Worm (Caenorhabditis elegans) whole organism, young adult: Measurements from ENCODE around the gene letm-1.
A peak's percentile ranks its signal among the peaks of the same experiment; 100 is the strongest.

Experiments used
- B0336.3 ChIP-seq: fragments of 200-800 bp; sonication (Bioruptor generic); IDR thresholded peaks from 2 replicates; pipeline ENCODE4 v1.3.6; 2022; ENCODE audit warnings: missing genetic modification characterization, missing compliant biosample characterization
- D2030.7 ChIP-seq: fragments of 200-800 bp; sonication (Bioruptor generic); IDR thresholded peaks from 2 replicates; pipeline ENCODE4 v1.3.6; 2022; ENCODE audit warnings: missing genetic modification reagents, missing genetic modification characterization, missing compliant biosample characterization
- F22D6.2 ChIP-seq: sonication (generic microtip); optimal IDR thresholded peaks from 2 replicates; lab custom pipeline; 2016; ENCODE audit warnings: mild to moderate bottlenecking, missing genetic modification characterization, missing compliant biosample characterization
- F33H1.4 ChIP-seq: fragments of 200-800 bp; sonication (Bioruptor generic); IDR thresholded peaks from 2 replicates; pipeline ENCODE4 v1.3.6; 2022; ENCODE audit warnings: missing genetic modification reagents, missing genetic modification characterization, missing compliant biosample characterization
- F55B11.4 ChIP-seq: sonication (generic microtip); optimal IDR thresholded peaks from 2 replicates; lab custom pipeline; 2016; ENCODE audit warnings: missing compliant biosample characterization, missing genetic modification characterization, borderline replicate concordance; ENCODE audit not compliant: insufficient read depth
- F57C9.4 ChIP-seq: sonication (generic microtip); optimal IDR thresholded peaks from 2 replicates; lab custom pipeline; 2017; ENCODE audit warnings: mild to moderate bottlenecking, missing genetic modification characterization, missing compliant biosample characterization
- K12H6.12 ChIP-seq: fragments of 200-800 bp; sonication (Bioruptor generic); optimal IDR thresholded peaks from 2 replicates; lab custom pipeline; 2018; ENCODE audit warnings: mild to moderate bottlenecking, missing genetic modification characterization, missing compliant biosample characterization
- Y53G8AR.9 ChIP-seq: fragments of 200-800 bp; sonication (Bioruptor generic); conservative IDR thresholded peaks from 2 replicates; pipeline ENCODE4 v1.3.6; 2022; ENCODE audit warnings: missing genetic modification reagents, missing genetic modification characterization, missing compliant biosample characterization
- Y79H2A.3 ChIP-seq: fragments of 200-800 bp; sonication (Bioruptor generic); conservative IDR thresholded peaks from 2 replicates; pipeline ENCODE4 v1.3.6; 2022; ENCODE audit warnings: missing genetic modification reagents, missing genetic modification characterization, missing compliant biosample characterization
- Y95B8A.8 ChIP-seq: fragments of 200-800 bp; sonication (Bioruptor generic); IDR thresholded peaks from 2 replicates; pipeline ENCODE4 v1.3.6; 2022; ENCODE audit warnings: missing genetic modification reagents, missing genetic modification characterization, missing compliant biosample characterization
- aptf-2 ChIP-seq: fragments of 200-800 bp; sonication (Bioruptor generic); conservative IDR thresholded peaks from 2 replicates; pipeline ENCODE4 v1.3.6; 2022; ENCODE audit warnings: missing genetic modification reagents, missing genetic modification characterization, missing compliant biosample characterization
- atf-7 ChIP-seq: sonication (generic microtip); optimal IDR thresholded peaks from 2 replicates; lab custom pipeline; 2017; ENCODE audit warnings: mild to moderate bottlenecking, missing genetic modification characterization, missing compliant biosample characterization
- athp-1 ChIP-seq: sonication (generic microtip); optimal IDR thresholded peaks from 2 replicates; lab custom pipeline; 2017; ENCODE audit warnings: mild to moderate bottlenecking, missing genetic modification characterization, missing compliant biosample characterization
- ccch-3 ChIP-seq: fragments of 200-800 bp; sonication (Bioruptor generic); optimal IDR thresholded peaks from 2 replicates; lab custom pipeline; 2018; ENCODE audit warnings: mild to moderate bottlenecking, missing genetic modification characterization, missing compliant biosample characterization
- cebp-2 ChIP-seq: fragments of 200-800 bp; sonication (Bioruptor generic); IDR thresholded peaks from 2 replicates; pipeline ENCODE4 v1.3.6; 2022; ENCODE audit warnings: missing genetic modification characterization, missing compliant biosample characterization
- ceh-27 ChIP-seq: fragments of 200-800 bp; sonication (Bioruptor generic); optimal IDR thresholded peaks from 2 replicates; lab custom pipeline; 2018; ENCODE audit warnings: mild to moderate bottlenecking, missing genetic modification characterization, moderate library complexity, missing compliant biosample characterization
- ceh-40 ChIP-seq: fragments of 200-800 bp; sonication (Bioruptor generic); IDR thresholded peaks from 2 replicates; pipeline ENCODE4 v1.3.6; 2022; ENCODE audit warnings: missing genetic modification characterization, missing compliant biosample characterization
- ceh-58 ChIP-seq: fragments of 200-800 bp; sonication (Bioruptor generic); IDR thresholded peaks from 2 replicates; pipeline ENCODE4 v1.3.6; 2022; ENCODE audit warnings: missing genetic modification characterization, missing compliant biosample characterization
- ceh-79 ChIP-seq: sonication (generic microtip); optimal IDR thresholded peaks from 2 replicates; lab custom pipeline; 2017; ENCODE audit warnings: mild to moderate bottlenecking, missing genetic modification characterization, missing compliant biosample characterization
- die-1 ChIP-seq: sonication (generic microtip); optimal IDR thresholded peaks from 2 replicates; lab custom pipeline; 2016; ENCODE audit warnings: missing genotype, mild to moderate bottlenecking, missing genetic modification characterization, missing compliant biosample characterization
- dox-1 ChIP-seq: fragments of 200-800 bp; sonication (Bioruptor generic); IDR thresholded peaks from 2 replicates; pipeline ENCODE4 v1.3.6; 2022; ENCODE audit warnings: missing genetic modification reagents, missing genetic modification characterization, missing compliant biosample characterization
- gei-17 ChIP-seq: fragments of 200-800 bp; sonication (Bioruptor generic); optimal IDR thresholded peaks from 2 replicates; lab custom pipeline; 2018; ENCODE audit warnings: mild to moderate bottlenecking, missing genetic modification characterization, missing compliant biosample characterization
- hlh-26 ChIP-seq: fragments of 200-800 bp; sonication (Bioruptor generic); conservative IDR thresholded peaks from 2 replicates; pipeline ENCODE4 v1.3.6; 2022; ENCODE audit warnings: missing genetic modification reagents, missing genetic modification characterization, missing compliant biosample characterization
- hmg-1.2 ChIP-seq: fragments of 200-800 bp; sonication (Bioruptor generic); IDR thresholded peaks from 2 replicates; pipeline ENCODE4 v1.3.6; 2022; ENCODE audit warnings: missing genetic modification reagents, missing genetic modification characterization, missing compliant biosample characterization
- hrde-1 ChIP-seq: sonication (generic microtip); optimal IDR thresholded peaks from 2 replicates; lab custom pipeline; 2016; ENCODE audit warnings: missing genetic modification characterization, mild to moderate bottlenecking, missing compliant biosample characterization, moderate library complexity, missing genotype, missing genetic modification reagents, borderline replicate concordance
- hsf-1 ChIP-seq: fragments of 200-800 bp; sonication (Bioruptor generic); IDR thresholded peaks from 2 replicates; pipeline ENCODE4 v1.3.6; 2022; ENCODE audit warnings: missing genetic modification reagents, missing genetic modification characterization, missing compliant biosample characterization
- lag-1 ChIP-seq: fragments of 200-800 bp; sonication (Bioruptor generic); IDR thresholded peaks from 2 replicates; pipeline ENCODE4 v1.3.6; 2022; ENCODE audit warnings: missing genetic modification reagents, missing genetic modification characterization, missing compliant biosample characterization
- let-607 ChIP-seq, 2 experiments: fragments of 200-800 bp in 1 of 2; sonication (Bioruptor generic) in 1 of 2; sonication (generic microtip) in 1 of 2; optimal IDR thresholded peaks; 2 replicates each; lab custom pipeline; 2016 to 2018; ENCODE audit warnings: mild to moderate bottlenecking in 2 of 2, missing compliant biosample characterization in 2 of 2, missing genetic modification characterization in 2 of 2, moderate library complexity in 2 of 2, missing genotype in 1 of 2
- lin-35 ChIP-seq, 3 experiments: fragments of 150-350 bp in 2 of 3; sonication (generic microtip) in 1 of 3; optimal IDR thresholded peaks; 2 replicates each; lab custom pipeline; 2014 to 2018; ENCODE audit warnings: missing biosample characterization in 3 of 3, missing genetic modification characterization in 3 of 3, missing genetic modification reagents in 3 of 3
- lin-54 ChIP-seq: fragments of 200-800 bp; sonication (Bioruptor generic); optimal IDR thresholded peaks from 2 replicates; lab custom pipeline; 2018; ENCODE audit warnings: mild to moderate bottlenecking, missing genetic modification characterization, missing compliant biosample characterization
- lsl-1 ChIP-seq: fragments of 200-800 bp; sonication (Bioruptor generic); optimal IDR thresholded peaks from 2 replicates; lab custom pipeline; 2018; ENCODE audit warnings: mild to moderate bottlenecking, missing genetic modification characterization, moderate library complexity, missing compliant biosample characterization
- madf-10 ChIP-seq: sonication (generic microtip); optimal IDR thresholded peaks from 2 replicates; lab custom pipeline; 2016; ENCODE audit warnings: mild to moderate bottlenecking, missing genetic modification characterization, missing compliant biosample characterization
- madf-3 ChIP-seq: fragments of 200-800 bp; sonication (Bioruptor generic); IDR thresholded peaks from 2 replicates; pipeline ENCODE4 v1.3.6; 2022; ENCODE audit warnings: missing genetic modification reagents, missing genetic modification characterization, missing compliant biosample characterization
- madf-6 ChIP-seq: fragments of 200-800 bp; sonication (Bioruptor generic); IDR thresholded peaks from 2 replicates; pipeline ENCODE4 v1.3.6; 2022; ENCODE audit warnings: missing genetic modification reagents, missing genetic modification characterization, missing compliant biosample characterization
- madf-8 ChIP-seq: fragments of 200-800 bp; sonication (Bioruptor generic); conservative IDR thresholded peaks from 2 replicates; pipeline ENCODE4 v1.3.6; 2022; ENCODE audit warnings: missing genetic modification reagents, missing genetic modification characterization, missing compliant biosample characterization
- nfyb-1 ChIP-seq: fragments of 200-800 bp; sonication (Bioruptor generic); IDR thresholded peaks from 2 replicates; pipeline ENCODE4 v1.3.6; 2022; ENCODE audit warnings: missing genetic modification reagents, missing genetic modification characterization, missing compliant biosample characterization
- nhr-179 ChIP-seq: sonication (generic microtip); optimal IDR thresholded peaks from 2 replicates; lab custom pipeline; 2016; ENCODE audit warnings: mild to moderate bottlenecking, missing genetic modification characterization, missing compliant biosample characterization
- nhr-80 ChIP-seq: sonication (generic microtip); optimal IDR thresholded peaks from 2 replicates; lab custom pipeline; 2016; ENCODE audit warnings: missing genetic modification characterization, missing compliant biosample characterization
- rcor-1 ChIP-seq: fragments of 200-800 bp; sonication (Bioruptor generic); IDR thresholded peaks from 2 replicates; pipeline ENCODE4 v1.3.6; 2022; ENCODE audit warnings: missing genetic modification reagents, missing genetic modification characterization, missing compliant biosample characterization
- repo-1 ChIP-seq: sonication (generic microtip); optimal IDR thresholded peaks from 2 replicates; lab custom pipeline; 2017; ENCODE audit warnings: mild to moderate bottlenecking, missing genetic modification characterization, missing compliant biosample characterization
- snpc-1.3 ChIP-seq: sonication (generic microtip); optimal IDR thresholded peaks from 2 replicates; lab custom pipeline; 2017; ENCODE audit warnings: missing genetic modification characterization, mild to moderate bottlenecking, missing compliant biosample characterization, antibody characterized with exemption, moderate library complexity, missing genotype, missing genetic modification reagents; ENCODE audit not compliant: insufficient read depth
- tbp1 ChIP-seq: fragments of 200-800 bp; sonication (Bioruptor generic); optimal IDR thresholded peaks from 2 replicates; lab custom pipeline; 2018; ENCODE audit warnings: mild to moderate bottlenecking, missing genetic modification characterization, missing compliant biosample characterization
- unc-130 ChIP-seq: sonication (generic microtip); optimal IDR thresholded peaks from 2 replicates; lab custom pipeline; 2016; ENCODE audit warnings: missing genetic modification reagents, missing genetic modification characterization, missing compliant biosample characterization
- unc-62 ChIP-seq: fragments of 150-350 bp; optimal IDR thresholded peaks from 2 replicates; lab custom pipeline; 2014; ENCODE audit warnings: missing biosample characterization, missing genetic modification reagents, missing genetic modification characterization
- xnd-1 ChIP-seq: sonication (generic microtip); optimal IDR thresholded peaks from 2 replicates; lab custom pipeline; 2016; ENCODE audit warnings: missing genotype, missing genetic modification reagents, missing genetic modification characterization, missing compliant biosample characterization
- ztf-22 ChIP-seq: fragments of 200-800 bp; sonication (Bioruptor generic); optimal IDR thresholded peaks from 2 replicates; lab custom pipeline; 2018; ENCODE audit warnings: mild to moderate bottlenecking, missing genetic modification characterization, moderate library complexity, missing compliant biosample characterization

The letm-1 gene

DNA sequence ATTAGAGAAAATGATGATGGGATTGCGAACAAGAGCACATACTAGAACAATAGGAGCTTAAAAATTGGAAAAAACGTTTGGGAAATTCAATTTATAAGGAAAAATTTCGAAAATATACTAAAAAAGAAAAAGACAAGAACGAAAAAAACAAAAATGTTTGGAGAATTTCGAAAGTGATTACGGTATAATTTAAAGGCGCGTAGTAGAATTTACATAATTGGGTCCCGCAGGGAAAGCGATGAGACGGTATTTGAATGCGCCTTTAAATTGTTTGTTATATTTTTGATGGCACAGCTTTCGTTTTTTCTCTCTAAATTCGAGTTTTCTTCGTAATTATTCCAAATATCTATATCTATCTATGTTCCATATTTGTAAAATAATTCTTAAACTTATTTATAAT lies 942 bp upstream of the letm-1 start:
- no peak for TF ChIP-seq Y95B8A.8 (GFP tag; lab: Robert Waterston, UW)
- TF ChIP-seq repo-1 (tag; lab: Kevin White, UChicago), result no peak
- TF ChIP-seq Y79H2A.3 (GFP tag; lab: Robert Waterston, UW), result no peak
- no peak for TF ChIP-seq nhr-80 (tag; lab: Kevin White, UChicago)
- TF ChIP-seq hrde-1 (tag; lab: Kevin White, UChicago), result no peak
- TF ChIP-seq F57C9.4 (tag; lab: Kevin White, UChicago), result no peak
- no peak for TF ChIP-seq unc-130
- TF ChIP-seq nhr-179 (tag; lab: Kevin White, UChicago), result no peak
- TF ChIP-seq cebp-2 (GFP tag; lab: Robert Waterston, UW), result no peak
- TF ChIP-seq madf-3 (GFP tag; lab: Robert Waterston, UW), result no peak
- peak; percentile 37 for TF ChIP-seq lin-54 (GFP tag; lab: Kevin White, UChicago)
- TF ChIP-seq madf-8, result peak; percentile 63
- TF ChIP-seq F33H1.4 (GFP tag; lab: Robert Waterston, UW), result peak; percentile 88
- TF ChIP-seq madf-6 (GFP tag; lab: Robert Waterston, UW), result peak; percentile 88
- no peak for TF ChIP-seq nfyb-1 (GFP tag; lab: Robert Waterston, UW)
- TF ChIP-seq ceh-79 (tag; lab: Kevin White, UChicago), result no peak
- no peak for TF ChIP-seq K12H6.12
- no peak for TF ChIP-seq lag-1 (GFP tag; lab: Robert Waterston, UW)
- TF ChIP-seq rcor-1 (GFP tag; lab: Robert Waterston, UW), result no peak
- TF ChIP-seq gei-17 (GFP tag; lab: Kevin White, UChicago), result no peak
- no peak for TF ChIP-seq F22D6.2 (tag; lab: Kevin White, UChicago)
- TF ChIP-seq die-1 (tag; lab: Kevin White, UChicago), result no peak
- TF ChIP-seq madf-10 (tag; lab: Kevin White, UChicago), result no peak
- peak; percentile 42; the same call in 1 of the 2 replicates for TF ChIP-seq D2030.7 (GFP tag; lab: Robert Waterston, UW)
- TF ChIP-seq xnd-1 (tag; lab: Kevin White, UChicago), result peak; percentile 80
- TF ChIP-seq lsl-1, result peak; percentile 90
- TF ChIP-seq hsf-1 (GFP tag; lab: Robert Waterston, UW), result peak; percentile 16; the same call in 1 of the 2 replicates
- TF ChIP-seq dox-1 (GFP tag; lab: Robert Waterston, UW), result no peak
- no peak for TF ChIP-seq hlh-26

ce11 chrV:13664340-13664916 lies 3.4 kb downstream of the letm-1 start:
- TF ChIP-seq hmg-1.2 (no peak), let-607 (tag; optimal IDR thresholded peaks at IDR 0.05; lab: Kevin White, UChicago) (peak in 1 of 2 experiments; percentile 19), hsf-1 (GFP tag; lab: Robert Waterston, UW) (peak; percentile 23; the same call in 1 of the 2 replicates), F55B11.4 (tag; lab: Kevin White, UChicago) (no peak), ceh-40 (GFP tag; lab: Robert Waterston, UW) (0 out of 2 replicates have a peak, but pooled peaks have one; percentile 22), madf-8 (peak; percentile 26; the same call in 1 of the 2 replicates), nhr-80 (tag; lab: Kevin White, UChicago) (peak; percentile 65), lin-35 (GFP tag; optimal IDR thresholded peaks at IDR 0.05; lab: Kevin White, UChicago) (peak in 2 of 3 experiments; percentile 12 to 73), Y95B8A.8 (GFP tag; lab: Robert Waterston, UW) (0 out of 2 replicates have a peak, but pooled peaks have one; percentile 5), ccch-3 (GFP tag; lab: Kevin White, UChicago) (no peak), atf-7 (tag; lab: Kevin White, UChicago) (peak; percentile 38), ceh-27 (GFP tag; lab: Kevin White, UChicago) (peak; percentile 6), lsl-1 (peak; percentile 46), ztf-22 (peak; percentile 11), aptf-2 (no peak), athp-1 (tag; lab: Kevin White, UChicago) (peak; percentile 53), ceh-58 (GFP tag; lab: Robert Waterston, UW) (no peak), unc-62 (GFP tag; lab: Kevin White, UChicago) (no peak), tbp1 (GFP tag; lab: Kevin White, UChicago) (peak; percentile 18), Y53G8AR.9 (GFP tag; lab: Robert Waterston, UW) (0 out of 2 replicates have a peak, but pooled peaks have one; percentile 68), B0336.3 (GFP tag; lab: Robert Waterston, UW) (0 out of 2 replicates have a peak, but pooled peaks have one; percentile 20), snpc-1.3 (tag; lab: Kevin White, UChicago) (no peak)
